Worm (Caenorhabditis elegans) whole organism, mixed stage, embryonic: Measurements from ENCODE around the gene fbxa-29.
A peak's percentile ranks its signal among the peaks of the same experiment; 100 is the strongest.

ENCODE experiments used
- M03D4.4 ChIP-seq: sonication (generic microtip); optimal IDR thresholded peaks from 2 replicates; lab custom pipeline; 2017; ENCODE audit warnings: mild to moderate bottlenecking, missing genetic modification characterization, missing compliant biosample characterization
- bed-3 ChIP-seq: fragments of 200-800 bp; sonication (Bioruptor generic); optimal IDR thresholded peaks from 3 replicates; lab custom pipeline; 2018; ENCODE audit warnings: mild to moderate bottlenecking, missing genetic modification characterization, moderate library complexity, missing compliant biosample characterization
- blmp-1 ChIP-seq: fragments of 150-350 bp; optimal IDR thresholded peaks from 2 replicates; lab custom pipeline; 2014; ENCODE audit warnings: missing biosample characterization, missing genetic modification characterization
- ceh-39 ChIP-seq: fragments of 150-350 bp; optimal IDR thresholded peaks from 2 replicates; lab custom pipeline; 2014; ENCODE audit warnings: missing biosample characterization, missing genetic modification characterization
- ceh-43 ChIP-seq: fragments of 200-800 bp; sonication (Bioruptor generic); optimal IDR thresholded peaks from 2 replicates; lab custom pipeline; 2018; ENCODE audit warnings: mild to moderate bottlenecking, missing genetic modification characterization, moderate library complexity, missing compliant biosample characterization
- ceh-83 ChIP-seq: fragments of 200-800 bp; sonication (Bioruptor generic); optimal IDR thresholded peaks from 2 replicates; lab custom pipeline; 2018; ENCODE audit warnings: mild to moderate bottlenecking, missing genetic modification characterization, missing compliant biosample characterization
- ces-1 ChIP-seq: fragments of 150-350 bp; optimal IDR thresholded peaks from 2 replicates; lab custom pipeline; 2014; ENCODE audit warnings: missing biosample characterization, missing genetic modification reagents, missing genetic modification characterization
- cnd-1 ChIP-seq: fragments of 200-800 bp; sonication (Bioruptor generic); optimal IDR thresholded peaks from 2 replicates; lab custom pipeline; 2018; ENCODE audit warnings: mild to moderate bottlenecking, missing genetic modification characterization, missing compliant biosample characterization
- drap-1 ChIP-seq: fragments of 200-800 bp; sonication (Bioruptor generic); optimal IDR thresholded peaks from 3 replicates; lab custom pipeline; 2018; ENCODE audit warnings: mild to moderate bottlenecking, missing genetic modification characterization, missing compliant biosample characterization
- elt-1 ChIP-seq: sonication (generic microtip); optimal IDR thresholded peaks from 2 replicates; lab custom pipeline; 2017; ENCODE audit warnings: missing genetic modification characterization, mild to moderate bottlenecking, missing compliant biosample characterization, antibody characterized with exemption, moderate library complexity, borderline replicate concordance; ENCODE audit not compliant: insufficient read depth
- elt-3 ChIP-seq: fragments of 150-350 bp; optimal IDR thresholded peaks from 2 replicates; lab custom pipeline; 2014; ENCODE audit warnings: missing biosample characterization, missing genetic modification characterization
- flh-1 ChIP-seq: fragments of 200-800 bp; sonication (Bioruptor generic); optimal IDR thresholded peaks from 2 replicates; lab custom pipeline; 2018; ENCODE audit warnings: mild to moderate bottlenecking, missing genetic modification characterization, moderate library complexity, missing compliant biosample characterization
- ham-2 ChIP-seq: fragments of 200-800 bp; sonication (Bioruptor generic); optimal IDR thresholded peaks from 2 replicates; lab custom pipeline; 2018; ENCODE audit warnings: mild to moderate bottlenecking, missing genetic modification characterization, missing compliant biosample characterization
- hlh-1 ChIP-seq: fragments of 150-350 bp; optimal IDR thresholded peaks from 2 replicates; lab custom pipeline; 2014; ENCODE audit warnings: missing biosample characterization, missing genetic modification reagents, missing genetic modification characterization
- lin-13 ChIP-seq: fragments of 150-350 bp; optimal IDR thresholded peaks from 2 replicates; lab custom pipeline; 2014; ENCODE audit warnings: missing biosample characterization, missing genetic modification characterization
- lin-32 ChIP-seq: fragments of 200-800 bp; sonication (Bioruptor generic); optimal IDR thresholded peaks from 2 replicates; lab custom pipeline; 2018; ENCODE audit warnings: mild to moderate bottlenecking, missing genetic modification characterization, missing compliant biosample characterization
- lsy-2 ChIP-seq: fragments of 150-350 bp; optimal IDR thresholded peaks from 2 replicates; lab custom pipeline; 2014; ENCODE audit warnings: missing biosample characterization, missing genetic modification characterization
- mls-2 ChIP-seq: sonication (generic microtip); optimal IDR thresholded peaks from 2 replicates; lab custom pipeline; 2016; ENCODE audit warnings: mild to moderate bottlenecking, missing genetic modification characterization, moderate library complexity, missing compliant biosample characterization
- nhr-12 ChIP-seq: fragments of 150-350 bp; optimal IDR thresholded peaks from 2 replicates; lab custom pipeline; 2014; ENCODE audit warnings: missing biosample characterization, missing genetic modification characterization
- nhr-237 ChIP-seq: fragments of 150-350 bp; optimal IDR thresholded peaks from 2 replicates; lab custom pipeline; 2014; ENCODE audit warnings: missing biosample characterization, missing genetic modification characterization
- nhr-28 ChIP-seq: fragments of 150-350 bp; optimal IDR thresholded peaks from 2 replicates; lab custom pipeline; 2014; ENCODE audit warnings: missing biosample characterization, missing genetic modification characterization
- snpc-4 ChIP-seq: fragments of 150-350 bp; optimal IDR thresholded peaks from 2 replicates; lab custom pipeline; 2014; ENCODE audit warnings: missing biosample characterization, missing genetic modification characterization
- tbx-8 ChIP-seq: fragments of 200-800 bp; sonication (Bioruptor generic); optimal IDR thresholded peaks from 2 replicates; lab custom pipeline; 2018; ENCODE audit warnings: mild to moderate bottlenecking, missing genetic modification characterization, moderate library complexity, missing compliant biosample characterization
- unc-120 ChIP-seq: sonication (generic microtip); optimal IDR thresholded peaks from 2 replicates; lab custom pipeline; 2017; ENCODE audit warnings: missing genetic modification characterization, missing compliant biosample characterization; ENCODE audit not compliant: poor library complexity, severe bottlenecking
- unc-39 ChIP-seq: fragments of 150-350 bp; optimal IDR thresholded peaks from 2 replicates; lab custom pipeline; 2014; ENCODE audit warnings: missing biosample characterization, missing genetic modification characterization
- unc-62 ChIP-seq: fragments of 150-350 bp; optimal IDR thresholded peaks from 2 replicates; lab custom pipeline; 2014; ENCODE audit warnings: missing biosample characterization, missing genetic modification reagents, missing genetic modification characterization
- zip-8 ChIP-seq: fragments of 150-350 bp; optimal IDR thresholded peaks from 2 replicates; lab custom pipeline; 2014; ENCODE audit warnings: missing biosample characterization, missing genetic modification characterization
- ztf-11 ChIP-seq: fragments of 150-350 bp; optimal IDR thresholded peaks from 2 replicates; lab custom pipeline; 2014; ENCODE audit warnings: missing biosample characterization, missing genetic modification characterization

fbxa-29 gene

ce11 chrIII:1248335-1248734 is 25.2 kb downstream of the fbxa-29 start:
- TF ChIP-seq snpc-4 (tag; lab: Kevin White, UChicago) (no peak), mls-2 (tag; lab: Kevin White, UChicago) (no peak), blmp-1 (tag; lab: Kevin White, UChicago) (no peak), lin-32 (GFP tag; lab: Kevin White, UChicago) (no peak), nhr-237 (tag; lab: Kevin White, UChicago) (no peak), flh-1 (GFP tag; lab: Kevin White, UChicago) (no peak), hlh-1 (no peak), lin-13 (tag; lab: Kevin White, UChicago) (no peak), unc-120 (tag; lab: Kevin White, UChicago) (no peak)
- TF ChIP-seq, all 35 proteins: peak for 0

ce11 chrIII:1243199-1243598 is 30.3 kb downstream of the fbxa-29 start, which contains the start of gene fbxa-63:
TSS of gene fbxa-63 (plus strand) at chrIII:1243508.
- no peak for TF ChIP-seq M03D4.4 (tag; lab: Kevin White, UChicago)
- peak; percentile 11 for TF ChIP-seq ces-1 (GFP tag; lab: Kevin White, UChicago)

DNA sequence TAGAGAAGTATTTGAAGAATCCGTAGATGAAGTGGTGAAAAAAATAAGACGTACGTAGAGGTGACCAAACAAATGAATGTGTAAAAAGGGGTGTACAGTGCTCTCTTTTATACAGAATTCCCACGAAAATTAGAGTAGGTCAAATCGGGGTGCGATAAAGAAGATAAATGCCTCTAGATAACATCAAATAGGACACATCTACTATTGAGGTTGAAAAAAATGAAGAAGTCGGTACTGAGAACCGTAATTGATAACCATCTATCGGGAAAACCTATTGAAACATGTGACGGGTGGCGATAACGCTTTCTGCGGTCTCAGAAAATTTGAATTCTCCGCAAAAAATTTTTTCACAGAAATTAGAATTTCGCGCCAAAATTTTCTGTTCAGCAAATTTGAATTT is 34.8 kb downstream of the fbxa-29 start, which contains the start of gene fbxa-61:
Gene fbxa-61, plus strand, starts transcription at position 345 of the 400 bp plus-strand sequence.
- no peak for TF ChIP-seq lsy-2
- TF ChIP-seq zip-8 (tag; lab: Kevin White, UChicago): no peak
- no peak for TF ChIP-seq ztf-11 (tag; lab: Kevin White, UChicago)
- TF ChIP-seq nhr-28 (tag; lab: Kevin White, UChicago): no peak
- TF ChIP-seq elt-1 (tag; lab: Kevin White, UChicago): peak; percentile 55
- no peak for TF ChIP-seq flh-1 (GFP tag; lab: Kevin White, UChicago)
- TF ChIP-seq M03D4.4 (tag; lab: Kevin White, UChicago): no peak
- no peak for TF ChIP-seq ham-2 (GFP tag; lab: Kevin White, UChicago)

DNA sequence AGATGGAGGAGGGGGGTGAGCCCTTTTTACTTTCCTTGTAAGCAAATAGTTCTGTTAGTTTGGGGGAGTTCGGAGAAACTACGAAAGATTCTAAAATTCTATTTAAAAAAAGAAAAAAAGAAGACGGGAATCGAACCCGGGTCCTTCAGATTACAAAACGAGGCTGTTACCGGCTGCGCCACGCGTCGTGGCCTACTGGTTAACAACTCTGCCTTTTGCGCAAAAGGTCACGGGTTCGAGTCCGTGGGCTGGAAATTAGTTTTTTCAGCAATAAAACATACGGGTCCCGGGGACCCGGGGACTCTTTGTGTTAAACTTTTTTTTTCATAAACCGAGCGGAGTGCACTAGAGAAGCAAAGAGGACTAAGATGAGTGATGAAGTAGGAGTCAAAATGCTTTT is 42.3 kb downstream of the fbxa-29 start:
- TF ChIP-seq nhr-237 (tag; lab: Kevin White, UChicago): no peak
- TF ChIP-seq, all 35 proteins: peak for 0

ce11 chrIII:1230672-1231071 is 42.8 kb downstream of the fbxa-29 start:
- TF ChIP-seq blmp-1 (tag; lab: Kevin White, UChicago): no peak
- no peak for TF ChIP-seq hlh-1

- TF ChIP-seq tbx-8 (GFP tag; lab: Kevin White, UChicago) (no peak), ces-1 (GFP tag; lab: Kevin White, UChicago) (peak; percentile 27)
These were observed 43.3 kb downstream of the fbxa-29 start, which contains the start of gene pes-4 for ce11 chrIII:1230174-1230573. TSS of gene pes-4 (minus strand) at chrIII:1230274.

ce11 chrIII:1229510-1229909 is 44.0 kb downstream of the fbxa-29 start:
- TF ChIP-seq nhr-28 (tag; lab: Kevin White, UChicago) (no peak), elt-1 (tag; lab: Kevin White, UChicago) (no peak), unc-39 (tag; lab: Kevin White, UChicago) (no peak), ceh-83 (GFP tag; lab: Kevin White, UChicago) (no peak), zip-8 (tag; lab: Kevin White, UChicago) (no peak), elt-3 (tag; lab: Kevin White, UChicago) (no peak), ces-1 (GFP tag; lab: Kevin White, UChicago) (no peak), blmp-1 (tag; lab: Kevin White, UChicago) (no peak), tbx-8 (GFP tag; lab: Kevin White, UChicago) (no peak), drap-1 (GFP tag; lab: Kevin White, UChicago) (no peak), nhr-12 (no peak), ztf-11 (tag; lab: Kevin White, UChicago) (no peak), unc-62 (GFP tag; lab: Kevin White, UChicago) (no peak), mls-2 (tag; lab: Kevin White, UChicago) (no peak), snpc-4 (tag; lab: Kevin White, UChicago) (no peak), bed-3 (GFP tag; lab: Kevin White, UChicago) (no peak), ceh-43 (no peak), ceh-39 (tag; lab: Kevin White, UChicago) (no peak), cnd-1 (tag; lab: Kevin White, UChicago) (no peak), unc-120 (tag; lab: Kevin White, UChicago) (no peak)
